Worm (Caenorhabditis elegans): ENCODE measurements around the gene urm-1.
A peak's percentile ranks its signal among the peaks of the same experiment; 100 is the strongest.

urm-1 gene

ce11 chrIII:10533310-10533709 lies 28.0 kb downstream of the urm-1 start (continued):
- TF ChIP-seq T26A8.4 (GFP tag; IDR thresholded peaks at IDR 0.05): 0 out of 2 replicates have a peak, but pooled peaks have one; percentile 33
- peak; percentile 3 to 98 for TF ChIP-seq unc-62 (GFP tag; optimal IDR thresholded peaks at IDR 0.05 in 1 of 2)
- no peak for TF ChIP-seq unc-62 (tag; optimal IDR thresholded peaks at IDR 0.05)
- no peak for TF ChIP-seq F10B5.3 (tag; optimal IDR thresholded peaks at IDR 0.05)
- no peak for TF ChIP-seq F26F4.8 (GFP tag; conservative IDR thresholded peaks at IDR 0.05)
- TF ChIP-seq set-16 (GFP tag; IDR thresholded peaks at IDR 0.05): no peak
- peak; percentile 69 for TF ChIP-seq nhr-48 (tag; optimal IDR thresholded peaks at IDR 0.05)
- TF ChIP-seq cey-2 (tag; optimal IDR thresholded peaks at IDR 0.05; ENCODE audit: borderline replicate concordance, insufficient read depth): no peak
- no peak for TF ChIP-seq F49E8.2 (tag; optimal IDR thresholded peaks at IDR 0.05; ENCODE audit: borderline replicate concordance)
- no peak for TF ChIP-seq snpc-4 (tag; optimal IDR thresholded peaks at IDR 0.05)
- TF ChIP-seq daf-16 (GFP tag; optimal IDR thresholded peaks at IDR 0.05): peak in 1 of 2 experiments; percentile 35
- peak; percentile 87 for TF ChIP-seq daf-16 (tag; optimal IDR thresholded peaks at IDR 0.05)
- TF ChIP-seq nhr-102 (tag; optimal IDR thresholded peaks at IDR 0.05): peak; percentile 44
- no peak for TF ChIP-seq skn-1 (tag; optimal IDR thresholded peaks at IDR 0.05)
- 0 out of 2 replicates have a peak, but pooled peaks have one; percentile 17 for TF ChIP-seq ceh-20 (GFP tag; IDR thresholded peaks at IDR 0.05)
- no peak for TF ChIP-seq nhr-237 (tag; optimal IDR thresholded peaks at IDR 0.05)
- no peak for TF ChIP-seq ceh-32 (tag; optimal IDR thresholded peaks at IDR 0.05; ENCODE audit: poor library complexity)
- TF ChIP-seq daf-19 (GFP tag; conservative IDR thresholded peaks at IDR 0.05): no peak
- TF ChIP-seq unc-39 (tag; optimal IDR thresholded peaks at IDR 0.05): no peak
- TF ChIP-seq lin-38 (GFP tag; IDR thresholded peaks at IDR 0.05): 0 out of 2 replicates have a peak, but pooled peaks have one; percentile 8
- peak in 1 of 2 experiments; percentile 84 for TF ChIP-seq hif-1 (tag; optimal IDR thresholded peaks at IDR 0.05)
- peak; percentile 94 for TF ChIP-seq nhr-28 (tag; optimal IDR thresholded peaks at IDR 0.05)
- TF ChIP-seq tra-1 (GFP tag; IDR thresholded peaks at IDR 0.05): peak; percentile 87
- no peak for TF ChIP-seq ces-1 (GFP tag; optimal IDR thresholded peaks at IDR 0.05)
- TF ChIP-seq ceh-62 (tag; optimal IDR thresholded peaks at IDR 0.05): no peak
- no peak for TF ChIP-seq ZK337.2 (GFP tag; IDR thresholded peaks at IDR 0.05)
- TF ChIP-seq attf-4 (tag; optimal IDR thresholded peaks at IDR 0.05): no peak
- TF ChIP-seq mdl-1 (tag; optimal IDR thresholded peaks at IDR 0.05): peak; percentile 10 to 85
- no peak for TF ChIP-seq F44E2.7 (GFP tag; IDR thresholded peaks at IDR 0.05)
- TF ChIP-seq egl-27 (tag; optimal IDR thresholded peaks at IDR 0.05): no peak
- TF ChIP-seq madf-9 (GFP tag; conservative IDR thresholded peaks at IDR 0.05): no peak
- TF ChIP-seq T20F7.1 (GFP tag; optimal IDR thresholded peaks at IDR 0.05): no peak
- no peak for TF ChIP-seq spr-3 (GFP tag; optimal IDR thresholded peaks at IDR 0.05)
- no peak for TF ChIP-seq gei-8 (GFP tag; optimal IDR thresholded peaks at IDR 0.05)
- no peak for TF ChIP-seq nhr-10 (tag; optimal IDR thresholded peaks at IDR 0.05)
- peak; percentile 58 for TF ChIP-seq nhr-6 (tag; optimal IDR thresholded peaks at IDR 0.05)
- no peak for TF ChIP-seq zip-2 (tag; optimal IDR thresholded peaks at IDR 0.05)
- TF ChIP-seq spr-1 (tag; optimal IDR thresholded peaks at IDR 0.05): no peak
- peak; percentile 11; the same call in 1 of the 2 replicates for TF ChIP-seq nhr-41 (GFP tag; IDR thresholded peaks at IDR 0.05)
- no peak; the same call in 1 of the 2 replicates for TF ChIP-seq pha-4 (GFP tag; IDR thresholded peaks at IDR 0.05)
- no peak for TF ChIP-seq pha-4 (tag; optimal IDR thresholded peaks at IDR 0.05)
- TF ChIP-seq lin-39 (tag; optimal IDR thresholded peaks at IDR 0.05): no peak
- TF ChIP-seq lin-29 (GFP tag; IDR thresholded peaks at IDR 0.05): no peak
- TF ChIP-seq php-3 (GFP tag; IDR thresholded peaks at IDR 0.05): peak; percentile 48
- no peak for TF ChIP-seq lir-3 (tag; optimal IDR thresholded peaks at IDR 0.05)
- peak; percentile 97 for TF ChIP-seq pqm-1 (tag; optimal IDR thresholded peaks at IDR 0.05)
- no peak for TF ChIP-seq ama-1 (optimal IDR thresholded peaks at IDR 0.05)
- TF ChIP-seq lim-7 (GFP tag; IDR thresholded peaks at IDR 0.05): no peak
- TF ChIP-seq mxl-2 (GFP tag; conservative IDR thresholded peaks at IDR 0.05): no peak
- TF ChIP-seq ztf-11 (tag; optimal IDR thresholded peaks at IDR 0.05): no peak
- no peak for TF ChIP-seq zip-11 (GFP tag; IDR thresholded peaks at IDR 0.05)

All from whole organism, L4 larva.